Worm (Caenorhabditis elegans): ENCODE results near the gene lgc-24.

The lgc-24 gene

ce11 chrX:12080581-12081162 is 12.3 kb downstream of the lgc-24 start:
- TF ChIP-seq blmp-1 (tag; optimal IDR thresholded peaks at IDR 0.05): peak; percentile 68
- no peak for TF ChIP-seq ces-1 (GFP tag; optimal IDR thresholded peaks at IDR 0.05)
- no peak for TF ChIP-seq mab-5 (tag; optimal IDR thresholded peaks at IDR 0.05)

- TF ChIP-seq ztf-11 (tag; optimal IDR thresholded peaks at IDR 0.05) (no peak), nhr-12 (tag; optimal IDR thresholded peaks at IDR 0.05) (no peak), ces-1 (GFP tag; optimal IDR thresholded peaks at IDR 0.05) (peak; percentile 84)
Observed at ce11 chrX:12081250-12081649, 12.9 kb downstream of the lgc-24 start.

- TF ChIP-seq ces-1 (GFP tag; optimal IDR thresholded peaks at IDR 0.05): peak; percentile 94
- no peak for TF ChIP-seq nhr-28 (tag; optimal IDR thresholded peaks at IDR 0.05)
Observed at ce11 chrX:12082813-12083212, 14.5 kb downstream of the lgc-24 start.

- TF ChIP-seq unc-120 (tag; optimal IDR thresholded peaks at IDR 0.05; ENCODE audit: poor library complexity, severe bottlenecking) (no peak), nhr-2 (tag; optimal IDR thresholded peaks at IDR 0.05) (no peak), nhr-12 (tag; optimal IDR thresholded peaks at IDR 0.05) (no peak), unc-62 (GFP tag; optimal IDR thresholded peaks at IDR 0.05) (no peak), unc-39 (tag; optimal IDR thresholded peaks at IDR 0.05) (no peak), mls-2 (tag; optimal IDR thresholded peaks at IDR 0.05) (peak; percentile 39), cnd-1 (tag; optimal IDR thresholded peaks at IDR 0.05) (peak; percentile 13), drap-1 (GFP tag; optimal IDR thresholded peaks at IDR 0.05) (no peak), ham-2 (GFP tag; optimal IDR thresholded peaks at IDR 0.05) (no peak)
Observed at ce11 chrX:12086297-12086696, 17.9 kb downstream of the lgc-24 start.

ce11 chrX:12092621-12093020 is 24.3 kb downstream of the lgc-24 start:
- TF ChIP-seq blmp-1 (tag; optimal IDR thresholded peaks at IDR 0.05) (no peak), ham-2 (GFP tag; optimal IDR thresholded peaks at IDR 0.05) (no peak), lin-32 (GFP tag; optimal IDR thresholded peaks at IDR 0.05) (peak; percentile 41), mab-5 (tag; optimal IDR thresholded peaks at IDR 0.05) (no peak), ztf-11 (tag; optimal IDR thresholded peaks at IDR 0.05) (no peak), drap-1 (GFP tag; optimal IDR thresholded peaks at IDR 0.05) (no peak), elt-3 (tag; optimal IDR thresholded peaks at IDR 0.05) (no peak), mep-1 (tag; optimal IDR thresholded peaks at IDR 0.05) (no peak), ceh-83 (GFP tag; optimal IDR thresholded peaks at IDR 0.05) (no peak), nhr-76 (tag; optimal IDR thresholded peaks at IDR 0.05) (no peak), lsy-2 (tag; optimal IDR thresholded peaks at IDR 0.05) (no peak), hlh-1 (tag; optimal IDR thresholded peaks at IDR 0.05) (peak; percentile 61), nhr-2 (tag; optimal IDR thresholded peaks at IDR 0.05) (peak; percentile 87), pha-4 (tag; optimal IDR thresholded peaks at IDR 0.05) (no peak), mls-2 (tag; optimal IDR thresholded peaks at IDR 0.05) (no peak)

- TF ChIP-seq unc-62 (GFP tag; optimal IDR thresholded peaks at IDR 0.05) (no peak), ces-1 (GFP tag; optimal IDR thresholded peaks at IDR 0.05) (no peak), lin-13 (tag; optimal IDR thresholded peaks at IDR 0.05) (no peak), sem-2 (GFP tag; optimal IDR thresholded peaks at IDR 0.05) (no peak)
Observed at ce11 chrX:12093043-12093442, 24.7 kb downstream of the lgc-24 start, which contains the start of gene W03G11.4. Gene W03G11.4 (minus strand): TSS chrX:12093143.

ce11 chrX:12093992-12094391 is 25.6 kb downstream of the lgc-24 start:
- no peak for TF ChIP-seq nhr-2 (tag; optimal IDR thresholded peaks at IDR 0.05)
- TF ChIP-seq drap-1 (GFP tag; optimal IDR thresholded peaks at IDR 0.05): no peak
- no peak for TF ChIP-seq nhr-237 (tag; optimal IDR thresholded peaks at IDR 0.05)
- TF ChIP-seq elt-1 (tag; optimal IDR thresholded peaks at IDR 0.05; ENCODE audit: borderline replicate concordance, insufficient read depth): no peak
- no peak for TF ChIP-seq elt-3 (tag; optimal IDR thresholded peaks at IDR 0.05)
- no peak for TF ChIP-seq ham-2 (GFP tag; optimal IDR thresholded peaks at IDR 0.05)
- TF ChIP-seq lsy-2 (tag; optimal IDR thresholded peaks at IDR 0.05): no peak
- no peak for TF ChIP-seq blmp-1 (tag; optimal IDR thresholded peaks at IDR 0.05)

- TF ChIP-seq nhr-2 (tag; optimal IDR thresholded peaks at IDR 0.05): no peak
- TF ChIP-seq elt-1 (tag; optimal IDR thresholded peaks at IDR 0.05; ENCODE audit: borderline replicate concordance, insufficient read depth): no peak
- no peak for TF ChIP-seq M03D4.4 (tag; optimal IDR thresholded peaks at IDR 0.05)
- no peak for TF ChIP-seq sptf-1 (tag; optimal IDR thresholded peaks at IDR 0.05)
- TF ChIP-seq hlh-1 (tag; optimal IDR thresholded peaks at IDR 0.05): no peak
- TF ChIP-seq ceh-39 (tag; optimal IDR thresholded peaks at IDR 0.05): no peak
- TF ChIP-seq flh-1 (GFP tag; optimal IDR thresholded peaks at IDR 0.05): no peak
- TF ChIP-seq sem-2 (GFP tag; optimal IDR thresholded peaks at IDR 0.05): no peak
- no peak for TF ChIP-seq blmp-1 (tag; optimal IDR thresholded peaks at IDR 0.05)
- TF ChIP-seq ceh-43 (GFP tag; optimal IDR thresholded peaks at IDR 0.05): no peak
- no peak for TF ChIP-seq unc-39 (tag; optimal IDR thresholded peaks at IDR 0.05)
- TF ChIP-seq nhr-28 (tag; optimal IDR thresholded peaks at IDR 0.05): no peak
- no peak for TF ChIP-seq lin-13 (tag; optimal IDR thresholded peaks at IDR 0.05)
- TF ChIP-seq lsy-2 (tag; optimal IDR thresholded peaks at IDR 0.05): no peak
- TF ChIP-seq mep-1 (tag; optimal IDR thresholded peaks at IDR 0.05): no peak
- no peak for TF ChIP-seq nhr-12 (tag; optimal IDR thresholded peaks at IDR 0.05)
- no peak for TF ChIP-seq elt-3 (tag; optimal IDR thresholded peaks at IDR 0.05)
- TF ChIP-seq mab-5 (tag; optimal IDR thresholded peaks at IDR 0.05): no peak
- no peak for TF ChIP-seq nhr-237 (tag; optimal IDR thresholded peaks at IDR 0.05)
- TF ChIP-seq snpc-4 (tag; optimal IDR thresholded peaks at IDR 0.05): no peak
Observed at ce11 chrX:12095200-12095599, 26.9 kb downstream of the lgc-24 start.
